Worm (Caenorhabditis elegans) whole organism, L4 larva: Measurements from ENCODE around the gene skpt-1.
A peak's percentile ranks its signal among the peaks of the same experiment; 100 is the strongest.

Source experiments
- F49E8.2 ChIP-seq: sonication (generic microtip); optimal IDR thresholded peaks from 2 replicates; lab custom pipeline; 2016; ENCODE audit warnings: missing compliant biosample characterization, mild to moderate bottlenecking, missing genetic modification characterization, borderline replicate concordance
- Y105C5A.15 ChIP-seq: fragments of 200-800 bp; sonication (Bioruptor generic); IDR thresholded peaks from 2 replicates; pipeline ENCODE4 v1.3.6; 2022; ENCODE audit warnings: missing genetic modification characterization, missing compliant biosample characterization
- Y48G9A.11 ChIP-seq: fragments of 200-800 bp; sonication (Bioruptor generic); IDR thresholded peaks from 2 replicates; pipeline ENCODE4 v1.3.6; 2022; ENCODE audit warnings: missing genetic modification reagents, missing genetic modification characterization, missing compliant biosample characterization
- ZK546.5 ChIP-seq, 2 experiments: sonication (generic microtip); optimal IDR thresholded peaks; 2 replicates each; lab custom pipeline; 2017; ENCODE audit warnings: missing biosample characterization in 2 of 2, missing genetic modification characterization in 2 of 2
- aha-1 ChIP-seq: fragments of 150-350 bp; peaks from one replicate; lab custom pipeline; 2014; ENCODE audit warnings: missing biosample characterization, missing genetic modification characterization
- aly-2 ChIP-seq: sonication (generic microtip); optimal IDR thresholded peaks from 2 replicates; lab custom pipeline; 2018; ENCODE audit warnings: missing biosample characterization, missing genetic modification characterization
- attf-4 ChIP-seq: sonication (generic microtip); optimal IDR thresholded peaks from 3 replicates; lab custom pipeline; 2017; ENCODE audit warnings: missing biosample characterization, missing genetic modification characterization
- ceh-20 ChIP-seq: fragments of 200-800 bp; sonication (Bioruptor generic); IDR thresholded peaks from 2 replicates; pipeline ENCODE4 v1.3.6; 2022; ENCODE audit warnings: missing genetic modification reagents, missing genetic modification characterization, missing compliant biosample characterization
- ceh-82 ChIP-seq: sonication (generic microtip); optimal IDR thresholded peaks from 2 replicates; lab custom pipeline; 2017; ENCODE audit warnings: missing biosample characterization, missing genetic modification characterization
- daf-16 ChIP-seq, 3 experiments: sonication (generic microtip); optimal IDR thresholded peaks; 2 replicates each; lab custom pipeline; 2016 to 2017; ENCODE audit warnings: missing genetic modification characterization in 3 of 3, missing genetic modification reagents in 3 of 3, mild to moderate bottlenecking in 2 of 3, missing compliant biosample characterization in 2 of 3, missing biosample characterization in 1 of 3, moderate library complexity in 1 of 3
- daf-8 ChIP-seq: fragments of 200-800 bp; sonication (Bioruptor generic); IDR thresholded peaks from 2 replicates; pipeline ENCODE4 v1.3.6; 2022; ENCODE audit warnings: missing genetic modification characterization, missing compliant biosample characterization
- dmd-6 ChIP-seq: fragments of 200-800 bp; sonication (Bioruptor generic); IDR thresholded peaks from 2 replicates; pipeline ENCODE4 v1.3.6; 2022; ENCODE audit warnings: missing genetic modification reagents, missing genetic modification characterization, missing compliant biosample characterization
- dmd-8 ChIP-seq: fragments of 200-800 bp; sonication (Bioruptor generic); IDR thresholded peaks from 2 replicates; pipeline ENCODE4 v1.3.6; 2022; ENCODE audit warnings: missing genetic modification characterization, missing compliant biosample characterization
- dpl-1 ChIP-seq: fragments of 150-350 bp; optimal IDR thresholded peaks from 2 replicates; lab custom pipeline; 2014; ENCODE audit warnings: missing biosample characterization, missing genetic modification reagents, missing genetic modification characterization
- egl-27 ChIP-seq: sonication (generic microtip); optimal IDR thresholded peaks from 3 replicates; lab custom pipeline; 2017; ENCODE audit warnings: missing biosample characterization, missing genetic modification reagents, missing genetic modification characterization
- egl-43 ChIP-seq: fragments of 200-800 bp; sonication (Bioruptor generic); IDR thresholded peaks from 2 replicates; pipeline ENCODE4 v1.3.6; 2022; ENCODE audit warnings: missing genetic modification reagents, missing genetic modification characterization, missing compliant biosample characterization
- hlh-11 ChIP-seq: fragments of 200-800 bp; sonication (Bioruptor generic); optimal IDR thresholded peaks from 2 replicates; lab custom pipeline; 2018; ENCODE audit warnings: mild to moderate bottlenecking, missing genetic modification characterization, missing compliant biosample characterization
- hlh-30 ChIP-seq: sonication (generic microtip); optimal IDR thresholded peaks from 2 replicates; lab custom pipeline; 2017; ENCODE audit warnings: antibody characterized with exemption, mild to moderate bottlenecking, missing genetic modification characterization, missing compliant biosample characterization; ENCODE audit not compliant: insufficient read depth
- hmg-1.1 ChIP-seq: fragments of 200-800 bp; sonication (Bioruptor generic); IDR thresholded peaks from 2 replicates; pipeline ENCODE4 v1.3.6; 2022; ENCODE audit warnings: missing genetic modification reagents, missing genetic modification characterization, missing compliant biosample characterization
- lin-38 ChIP-seq: fragments of 200-800 bp; sonication (Bioruptor generic); IDR thresholded peaks from 2 replicates; pipeline ENCODE4 v1.3.6; 2022; ENCODE audit warnings: missing genetic modification reagents, missing genetic modification characterization, missing compliant biosample characterization
- lin-39 ChIP-seq: fragments of 150-350 bp; optimal IDR thresholded peaks from 2 replicates; lab custom pipeline; 2014; ENCODE audit warnings: missing biosample characterization, missing genetic modification reagents, missing genetic modification characterization
- lsy-2 ChIP-seq, 2 experiments: fragments of 150-350 bp in 1 of 2; sonication (generic microtip) in 1 of 2; optimal IDR thresholded peaks; 2 replicates each; lab custom pipeline; 2014 to 2017; ENCODE audit warnings: missing biosample characterization in 2 of 2, missing genetic modification characterization in 2 of 2
- madf-9 ChIP-seq: fragments of 200-800 bp; sonication (Bioruptor generic); conservative IDR thresholded peaks from 2 replicates; pipeline ENCODE4 v1.3.6; 2022; ENCODE audit warnings: missing genetic modification reagents, missing genetic modification characterization, missing compliant biosample characterization
- mdt-29 ChIP-seq: fragments of 200-800 bp; sonication (Bioruptor generic); IDR thresholded peaks from 2 replicates; pipeline ENCODE4 v1.3.6; 2022; ENCODE audit warnings: missing genetic modification reagents, missing genetic modification characterization, missing compliant biosample characterization
- mes-2 ChIP-seq: sonication (generic microtip); optimal IDR thresholded peaks from 2 replicates; lab custom pipeline; 2016; ENCODE audit warnings: missing genotype, mild to moderate bottlenecking, missing genetic modification characterization, missing compliant biosample characterization; ENCODE audit not compliant: poor library complexity, severe bottlenecking
- mxl-3 ChIP-seq: fragments of 200-800 bp; sonication (Bioruptor generic); optimal IDR thresholded peaks from 2 replicates; lab custom pipeline; 2018; ENCODE audit warnings: mild to moderate bottlenecking, missing genetic modification characterization, missing compliant biosample characterization
- nhr-102 ChIP-seq: sonication (generic microtip); optimal IDR thresholded peaks from 2 replicates; lab custom pipeline; 2016; ENCODE audit warnings: mild to moderate bottlenecking, missing genetic modification characterization, moderate library complexity, missing compliant biosample characterization
- nhr-237 ChIP-seq: sonication (generic microtip); optimal IDR thresholded peaks from 2 replicates; lab custom pipeline; 2017; ENCODE audit warnings: missing biosample characterization, missing genetic modification characterization
- nhr-25 ChIP-seq: sonication (generic microtip); optimal IDR thresholded peaks from 2 replicates; lab custom pipeline; 2017; ENCODE audit warnings: missing genetic modification characterization, mild to moderate bottlenecking, missing compliant biosample characterization, antibody characterized with exemption, moderate library complexity, borderline replicate concordance; ENCODE audit not compliant: insufficient read depth
- php-3 ChIP-seq: fragments of 200-800 bp; sonication (Bioruptor generic); IDR thresholded peaks from 2 replicates; pipeline ENCODE4 v1.3.6; 2022; ENCODE audit warnings: missing genetic modification reagents, missing genetic modification characterization, missing compliant biosample characterization
- pqm-1 ChIP-seq: sonication (generic microtip); optimal IDR thresholded peaks from 2 replicates; lab custom pipeline; 2017; ENCODE audit warnings: missing biosample characterization, missing genetic modification characterization
- rbr-2 ChIP-seq: sonication (generic microtip); optimal IDR thresholded peaks from 2 replicates; lab custom pipeline; 2016; ENCODE audit warnings: missing genotype, missing genetic modification characterization, missing compliant biosample characterization
- snpc-4 ChIP-seq: fragments of 150-350 bp; optimal IDR thresholded peaks from 2 replicates; lab custom pipeline; 2014; ENCODE audit warnings: missing biosample characterization, missing genetic modification characterization
- spr-1 ChIP-seq: sonication (generic microtip); optimal IDR thresholded peaks from 2 replicates; lab custom pipeline; 2016; ENCODE audit warnings: mild to moderate bottlenecking, missing genetic modification characterization, missing compliant biosample characterization
- tag-97 ChIP-seq: fragments of 200-800 bp; sonication (Bioruptor generic); IDR thresholded peaks from 2 replicates; pipeline ENCODE4 v1.3.6; 2022; ENCODE audit warnings: missing genetic modification characterization, missing compliant biosample characterization
- unc-130 ChIP-seq: sonication (generic microtip); optimal IDR thresholded peaks from 2 replicates; lab custom pipeline; 2016; ENCODE audit warnings: missing genetic modification reagents, missing genetic modification characterization, missing compliant biosample characterization
- unc-39 ChIP-seq: sonication (generic microtip); optimal IDR thresholded peaks from 2 replicates; lab custom pipeline; 2017; ENCODE audit warnings: missing biosample characterization, missing genetic modification characterization
- vab-7 ChIP-seq: fragments of 200-800 bp; sonication (Bioruptor generic); IDR thresholded peaks from 2 replicates; pipeline ENCODE4 v1.3.6; 2022; ENCODE audit warnings: missing genetic modification reagents, missing genetic modification characterization, missing compliant biosample characterization
- zip-11 ChIP-seq: fragments of 200-800 bp; sonication (Bioruptor generic); IDR thresholded peaks from 2 replicates; pipeline ENCODE4 v1.3.6; 2022; ENCODE audit warnings: missing genetic modification characterization, missing compliant biosample characterization

The skpt-1 gene

ce11 chrIII:5448177-5448576, at the start of gene skpt-1:
Gene skpt-1 (minus strand): TSS chrIII:5448395.
- TF ChIP-seq dmd-6, result no peak
- TF ChIP-seq nhr-237 (tag; lab: Kevin White, UChicago), result no peak
- TF ChIP-seq php-3 (GFP tag; lab: Robert Waterston, UW), result no peak
- no peak for TF ChIP-seq spr-1 (tag; lab: Kevin White, UChicago)
- no peak for TF ChIP-seq rbr-2 (tag; lab: Kevin White, UChicago)
- peak; percentile 65 for TF ChIP-seq hlh-30 (tag; lab: Kevin White, UChicago)
- peak; percentile 98 for TF ChIP-seq lin-38
- no peak for TF ChIP-seq lin-39 (tag; lab: Kevin White, UChicago)
- no peak for TF ChIP-seq egl-27 (tag; lab: Kevin White, UChicago)
- TF ChIP-seq mes-2 (tag; lab: Kevin White, UChicago), result peak; percentile 42
- TF ChIP-seq dmd-8 (GFP tag; lab: Robert Waterston, UW), result no peak
- peak; percentile 72; the same call in 1 of the 2 replicates for TF ChIP-seq Y48G9A.11
- TF ChIP-seq ZK546.5 (tag; optimal IDR thresholded peaks at IDR 0.05; lab: Kevin White, UChicago), result no peak
- TF ChIP-seq daf-16 (GFP tag; optimal IDR thresholded peaks at IDR 0.05; lab: Kevin White, UChicago), result no peak
- peak; percentile 15 for TF ChIP-seq daf-16 (tag; optimal IDR thresholded peaks at IDR 0.05; lab: Kevin White, UChicago)
- peak; percentile 73 for TF ChIP-seq unc-130
- no peak for TF ChIP-seq vab-7 (GFP tag; lab: Robert Waterston, UW)
- no peak for TF ChIP-seq hmg-1.1 (GFP tag; lab: Robert Waterston, UW)
- no peak for TF ChIP-seq egl-43
- no peak for TF ChIP-seq daf-8
- no peak for TF ChIP-seq unc-39 (tag; lab: Kevin White, UChicago)
- no peak for TF ChIP-seq aly-2 (tag; lab: Kevin White, UChicago)
- no peak for TF ChIP-seq snpc-4 (tag; lab: Kevin White, UChicago)
- TF ChIP-seq mdt-29, result no peak
- no peak for TF ChIP-seq mxl-3 (GFP tag; lab: Kevin White, UChicago)
- no peak for TF ChIP-seq zip-11 (GFP tag; lab: Robert Waterston, UW)
- TF ChIP-seq nhr-25 (tag; lab: Kevin White, UChicago), result no peak
- TF ChIP-seq ceh-20 (GFP tag; lab: Robert Waterston, UW), result no peak
- TF ChIP-seq ceh-82 (tag; lab: Kevin White, UChicago), result no peak
- TF ChIP-seq hlh-11 (tag; lab: Kevin White, UChicago), result no peak
- TF ChIP-seq dpl-1 (GFP tag; lab: Kevin White, UChicago), result peak; percentile 84
- no peak for TF ChIP-seq madf-9
- no peak for TF ChIP-seq nhr-102 (tag; lab: Kevin White, UChicago)
- peak; percentile 78 for TF ChIP-seq aha-1 (tag; lab: Kevin White, UChicago)
- TF ChIP-seq F49E8.2 (tag; lab: Kevin White, UChicago), result peak; percentile 48
- TF ChIP-seq lsy-2 (tag; optimal IDR thresholded peaks at IDR 0.05; lab: Kevin White, UChicago), result peak in 1 of 2 experiments; percentile 74
- no peak for TF ChIP-seq attf-4 (tag; lab: Kevin White, UChicago)

- no peak for TF ChIP-seq Y105C5A.15 (GFP tag; lab: Robert Waterston, UW)
- no peak for TF ChIP-seq pqm-1 (tag; lab: Kevin White, UChicago)
- TF ChIP-seq mxl-3 (GFP tag; lab: Kevin White, UChicago), result no peak
- TF ChIP-seq tag-97 (GFP tag; lab: Robert Waterston, UW), result no peak
- no peak for TF ChIP-seq ceh-20 (GFP tag; lab: Robert Waterston, UW)
- TF ChIP-seq Y48G9A.11, result no peak
Measured at ce11 chrIII:5495168-5495567, 47.0 kb upstream of the skpt-1 start, which contains the start of gene R02F2.8. Gene R02F2.8 (minus strand): TSS chrIII:5495268.
